Fruit fly (Drosophila melanogaster) whole organism, prepupa: ENCODE results near the gene ImpE3.

ENCODE experiments used
- Blimp-1 ChIP-seq: fragments of 200-800 bp; sonication (Bioruptor generic); optimal IDR thresholded peaks from 3 replicates; lab custom pipeline; 2017; ENCODE audit warnings: missing biosample characterization, missing genetic modification characterization, mild to moderate bottlenecking, moderate library complexity, missing genetic modification reagents
- CG11902 ChIP-seq: fragments of 200-800 bp; sonication (Bioruptor generic); optimal IDR thresholded peaks from 3 replicates; lab custom pipeline; 2016; ENCODE audit warnings: missing biosample characterization, missing genetic modification characterization
- CG15336 ChIP-seq: fragments of 200-800 bp; sonication (Bioruptor generic); IDR thresholded peaks from 2 replicates; pipeline ENCODE4 v1.3.6; 2022; ENCODE audit warnings: missing biosample characterization, missing genetic modification characterization
- CG1621 ChIP-seq: fragments of 200-800 bp; sonication (Bioruptor generic); optimal IDR thresholded peaks from 3 replicates; lab custom pipeline; 2018; ENCODE audit warnings: missing biosample characterization, mild to moderate bottlenecking, missing genetic modification characterization
- CG16779 ChIP-seq: fragments of 200-800 bp; sonication (Bioruptor generic); optimal IDR thresholded peaks from 3 replicates; lab custom pipeline; 2017; ENCODE audit warnings: missing biosample characterization, mild to moderate bottlenecking, missing genetic modification characterization
- CG31627 ChIP-seq: fragments of 200-800 bp; sonication (Bioruptor generic); optimal IDR thresholded peaks from 3 replicates; lab custom pipeline; 2016; ENCODE audit warnings: missing biosample characterization, missing genetic modification characterization
- CG34406 ChIP-seq: fragments of 200-800 bp; sonication (Bioruptor generic); optimal IDR thresholded peaks from 3 replicates; lab custom pipeline; 2016; ENCODE audit warnings: missing biosample characterization, missing genetic modification characterization
- CG4318 ChIP-seq: fragments of 200-800 bp; sonication (Bioruptor generic); optimal IDR thresholded peaks from 3 replicates; lab custom pipeline; 2017; ENCODE audit warnings: missing biosample characterization, mild to moderate bottlenecking, missing genetic modification characterization
- CG6163 ChIP-seq: fragments of 200-800 bp; sonication (Bioruptor generic); IDR thresholded peaks from 3 replicates; pipeline ENCODE4 v1.3.6; 2022; ENCODE audit warnings: missing biosample characterization, missing genetic modification characterization
- CG6276 ChIP-seq: fragments of 200-800 bp; sonication (Bioruptor generic); optimal IDR thresholded peaks from 2 replicates; lab custom pipeline; 2017; ENCODE audit warnings: missing biosample characterization, mild to moderate bottlenecking, missing genetic modification characterization
- CG6808 ChIP-seq: fragments of 200-800 bp; sonication (Bioruptor generic); optimal IDR thresholded peaks from 3 replicates; lab custom pipeline; 2017; ENCODE audit warnings: missing biosample characterization, missing genetic modification characterization, mild to moderate bottlenecking, moderate library complexity, missing genetic modification reagents
- CG6854 ChIP-seq: fragments of 200-800 bp; sonication (Bioruptor generic); optimal IDR thresholded peaks from 2 replicates; lab custom pipeline; 2017; ENCODE audit warnings: missing biosample characterization, mild to moderate bottlenecking, missing genetic modification characterization
- CG7368 ChIP-seq: fragments of 200-800 bp; sonication (Bioruptor generic); optimal IDR thresholded peaks from 3 replicates; lab custom pipeline; 2016; ENCODE audit warnings: missing biosample characterization, missing genetic modification characterization
- CG8119 ChIP-seq: fragments of 200-800 bp; sonication (Bioruptor generic); IDR thresholded peaks from 3 replicates; pipeline ENCODE4 v1.3.6; 2022; ENCODE audit warnings: missing biosample characterization, missing genetic modification characterization
- CG8319 ChIP-seq: fragments of 200-800 bp; sonication (Bioruptor generic); optimal IDR thresholded peaks from 3 replicates; lab custom pipeline; 2016; ENCODE audit warnings: missing biosample characterization, missing genetic modification characterization
- CG8632 ChIP-seq: fragments of 200-800 bp; sonication (Bioruptor generic); optimal IDR thresholded peaks from 3 replicates; lab custom pipeline; 2016; ENCODE audit warnings: missing biosample characterization, missing genetic modification characterization
- CG9139 ChIP-seq: fragments of 200-800 bp; sonication (Bioruptor generic); optimal IDR thresholded peaks from 3 replicates; lab custom pipeline; 2017; ENCODE audit warnings: missing biosample characterization, mild to moderate bottlenecking, missing genetic modification characterization
- Eip75B ChIP-seq: fragments of 200-800 bp; sonication (Bioruptor generic); optimal IDR thresholded peaks from 3 replicates; lab custom pipeline; 2016; ENCODE audit warnings: missing biosample characterization, missing genetic modification characterization
- Eip78C ChIP-seq: fragments of 200-800 bp; sonication (Bioruptor generic); peaks from one replicate; lab custom pipeline; 2016; ENCODE audit warnings: missing biosample characterization, missing genetic modification characterization
- Eip93F ChIP-seq: fragments of 200-800 bp; sonication (Bioruptor generic); optimal IDR thresholded peaks from 2 replicates; lab custom pipeline; 2016; ENCODE audit warnings: missing biosample characterization, mild to moderate bottlenecking, missing genetic modification characterization
- Ets96B ChIP-seq: fragments of 200-800 bp; optimal IDR thresholded peaks from 2 replicates; lab custom pipeline; 2019; ENCODE audit warnings: missing biosample characterization, mild to moderate bottlenecking, missing genetic modification characterization, moderate library complexity
- Gug ChIP-seq: fragments of 200-800 bp; sonication (Bioruptor generic); IDR thresholded peaks from 2 replicates; pipeline ENCODE4 v1.3.6; 2022; ENCODE audit warnings: missing biosample characterization, missing genetic modification characterization
- Hr38 ChIP-seq: sonication (Bioruptor generic); optimal IDR thresholded peaks from 2 replicates; lab custom pipeline; 2016; ENCODE audit warnings: missing biosample characterization, missing genetic modification characterization
- Hr39 ChIP-seq: fragments of 200-800 bp; sonication (Bioruptor generic); optimal IDR thresholded peaks from 2 replicates; lab custom pipeline; 2016; ENCODE audit warnings: missing biosample characterization, missing genetic modification characterization
- Hr4 ChIP-seq: fragments of 200-800 bp; sonication (Bioruptor generic); optimal IDR thresholded peaks from 3 replicates; lab custom pipeline; 2016; ENCODE audit warnings: missing biosample characterization, missing genetic modification characterization
- Lpt ChIP-seq: fragments of 200-800 bp; sonication (Bioruptor generic); optimal IDR thresholded peaks from 3 replicates; lab custom pipeline; 2016; ENCODE audit warnings: missing biosample characterization, missing genetic modification characterization
- OdsH ChIP-seq: fragments of 200-800 bp; sonication (Bioruptor generic); optimal IDR thresholded peaks from 3 replicates; lab custom pipeline; 2016; ENCODE audit warnings: missing biosample characterization, missing genetic modification characterization
- Sox14 ChIP-seq: fragments of 200-800 bp; sonication (Bioruptor generic); optimal IDR thresholded peaks from 3 replicates; lab custom pipeline; 2016; ENCODE audit warnings: missing biosample characterization, missing genetic modification characterization
- Sox15 ChIP-seq: fragments of 200-800 bp; sonication (Bioruptor generic); optimal IDR thresholded peaks from 3 replicates; lab custom pipeline; 2016; ENCODE audit warnings: missing biosample characterization, missing genetic modification characterization
- achi ChIP-seq: fragments of 200-800 bp; sonication (Bioruptor generic); optimal IDR thresholded peaks from 3 replicates; lab custom pipeline; 2016; ENCODE audit warnings: missing biosample characterization, missing genetic modification characterization
- acj6 ChIP-seq: fragments of 200-800 bp; sonication (Bioruptor generic); optimal IDR thresholded peaks from 3 replicates; lab custom pipeline; 2016; ENCODE audit warnings: missing biosample characterization, missing genetic modification characterization
- dsx ChIP-seq: fragments of 200-800 bp; optimal IDR thresholded peaks from 3 replicates; lab custom pipeline; 2019; ENCODE audit warnings: missing biosample characterization, mild to moderate bottlenecking, missing genetic modification characterization, moderate library complexity; ENCODE audit not compliant: poor library complexity, severe bottlenecking
- eg ChIP-seq: fragments of 200-800 bp; sonication (Bioruptor generic); IDR thresholded peaks from 3 replicates; pipeline ENCODE4 v1.3.6; 2022; ENCODE audit warnings: missing biosample characterization, missing genetic modification characterization
- esn ChIP-seq: fragments of 200-800 bp; sonication (Bioruptor generic); optimal IDR thresholded peaks from 2 replicates; lab custom pipeline; 2016; ENCODE audit warnings: missing biosample characterization, mild to moderate bottlenecking, missing genetic modification characterization, moderate library complexity
- fd85E ChIP-seq: fragments of 200-800 bp; sonication (Bioruptor generic); optimal IDR thresholded peaks from 3 replicates; lab custom pipeline; 2016; ENCODE audit warnings: missing biosample characterization, missing genetic modification characterization
- fkh ChIP-seq: fragments of 200-800 bp; sonication (Bioruptor generic); optimal IDR thresholded peaks from 3 replicates; lab custom pipeline; 2017; ENCODE audit warnings: missing biosample characterization, mild to moderate bottlenecking, missing genetic modification characterization, moderate library complexity
- lz ChIP-seq: fragments of 200-800 bp; sonication (Bioruptor generic); optimal IDR thresholded peaks from 3 replicates; lab custom pipeline; 2016; ENCODE audit warnings: missing biosample characterization, missing genetic modification characterization
- pdm3 ChIP-seq: fragments of 200-800 bp; sonication (Bioruptor generic); optimal IDR thresholded peaks from 3 replicates; lab custom pipeline; 2016; ENCODE audit warnings: missing biosample characterization, missing genetic modification characterization
- salr ChIP-seq, 2 experiments: fragments of 200-800 bp; sonication (Bioruptor generic); optimal IDR thresholded peaks; 3 replicates each; lab custom pipeline; 2016 to 2018; ENCODE audit warnings: missing biosample characterization in 2 of 2, missing genetic modification characterization in 2 of 2, mild to moderate bottlenecking in 1 of 2
- svp ChIP-seq: fragments of 200-800 bp; sonication (Bioruptor generic); peaks from one replicate; lab custom pipeline; 2016; ENCODE audit warnings: missing biosample characterization, missing genetic modification characterization
- topi ChIP-seq: fragments of 200-800 bp; sonication (Bioruptor generic); optimal IDR thresholded peaks from 3 replicates; lab custom pipeline; 2016; ENCODE audit warnings: missing biosample characterization, missing genetic modification characterization
- vri ChIP-seq: fragments of 200-800 bp; sonication (Bioruptor generic); optimal IDR thresholded peaks from 3 replicates; lab custom pipeline; 2016; ENCODE audit warnings: missing biosample characterization, mild to moderate bottlenecking, missing genetic modification characterization

Gene ImpE3

dm6 chr3R:8009080-8009620, 20.2 kb downstream of the ImpE3 start, which contains the start of the genes CG11052 and CG3223:
Gene CG11052 (minus strand): TSS chr3R:8009297.
Gene CG3223 (plus strand): TSS chr3R:8009400.
- TF ChIP-seq Eip78C (GFP tag; lab: Kevin White, UChicago) (peak; percentile 46), eg (GFP tag; lab: Robert Waterston, UW) (no peak), esn (peak; percentile 43), CG6854 (GFP tag; lab: Kevin White, UChicago) (no peak), Sox14 (GFP tag; lab: Kevin White, UChicago) (peak; percentile 46), svp (GFP tag; lab: Kevin White, UChicago) (peak; percentile 81)

- TF ChIP-seq vri (GFP tag; lab: Kevin White, UChicago) (no peak), Eip78C (GFP tag; lab: Kevin White, UChicago) (peak; percentile 74), CG6854 (GFP tag; lab: Kevin White, UChicago) (no peak), fd85E (GFP tag; lab: Kevin White, UChicago) (no peak), svp (GFP tag; lab: Kevin White, UChicago) (peak; percentile 76), salr (GFP tag; optimal IDR thresholded peaks at IDR 0.05; lab: Kevin White, UChicago) (no peak), esn (peak; percentile 40), pdm3 (GFP tag; lab: Kevin White, UChicago) (no peak), CG4318 (GFP tag; lab: Kevin White, UChicago) (no peak), CG6808 (no peak), Hr4 (GFP tag; lab: Kevin White, UChicago) (no peak), CG15336 (0 out of 2 replicates have a peak, but pooled peaks have one; percentile 4)
Measured at dm6 chr3R:8007595-8008255, 21.6 kb downstream of the ImpE3 start, which contains the start of gene CG2767. Gene CG2767 (minus strand): TSS chr3R:8008110.

DNA sequence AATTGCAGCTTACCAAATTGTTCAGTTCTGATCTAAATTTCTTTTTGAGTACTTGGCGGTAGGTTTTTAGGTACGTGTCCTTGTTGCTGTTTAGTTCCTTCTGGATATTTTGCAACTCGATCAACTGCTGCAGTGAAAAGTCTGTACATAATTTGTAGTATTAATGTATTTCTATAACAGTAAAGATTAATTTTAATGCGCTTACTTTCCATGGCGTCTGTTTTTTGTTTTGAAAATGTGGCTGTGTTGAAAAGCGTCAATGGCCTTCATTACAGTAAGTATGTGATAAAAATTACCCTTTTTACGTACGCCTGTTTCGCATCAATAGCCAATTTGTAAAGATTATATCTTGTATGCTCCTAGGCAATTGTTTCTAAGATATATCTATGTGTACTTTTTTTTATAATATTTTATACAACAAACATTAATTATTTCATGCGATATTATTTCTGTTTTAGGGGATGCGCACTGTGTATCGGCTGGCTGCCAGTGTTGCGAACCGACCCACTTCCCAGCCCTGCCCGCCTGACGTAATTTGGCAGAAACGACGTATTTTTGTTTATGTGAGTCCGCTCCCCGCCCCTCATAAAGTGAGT, 28.2 kb downstream of the ImpE3 start, which contains the start of the genes Kmn2 and CG2698:
Gene Kmn2, minus strand, starts transcription at position 236 of the 596 bp plus-strand sequence.
Gene CG2698, plus strand, starts transcription at position 489 of the 596 bp plus-strand sequence.
- TF ChIP-seq Eip78C (GFP tag; lab: Kevin White, UChicago), result peak; percentile 98
- peak; percentile 94 for TF ChIP-seq Sox15
- peak; percentile 86 for TF ChIP-seq Eip93F (GFP tag; lab: Kevin White, UChicago)
- peak; percentile 88 for TF ChIP-seq Lpt (GFP tag; lab: Kevin White, UChicago)
- TF ChIP-seq CG8319 (GFP tag; lab: Kevin White, UChicago), result peak; percentile 95
- TF ChIP-seq lz (GFP tag; lab: Kevin White, UChicago), result peak; percentile 96
- peak; percentile 96 for TF ChIP-seq Ets96B (tag; lab: Kevin White, UChicago)
- TF ChIP-seq CG34406, result peak; percentile 96
- no peak for TF ChIP-seq fkh (GFP tag; lab: Kevin White, UChicago)
- peak; percentile 91 for TF ChIP-seq CG4318 (GFP tag; lab: Kevin White, UChicago)
- TF ChIP-seq CG31627 (GFP tag; lab: Kevin White, UChicago), result peak; percentile 95
- peak; percentile 97 for TF ChIP-seq OdsH
- TF ChIP-seq topi (GFP tag; lab: Kevin White, UChicago), result peak; percentile 96
- TF ChIP-seq esn, result peak; percentile 97
- peak; percentile 97 for TF ChIP-seq eg (GFP tag; lab: Robert Waterston, UW)
- peak; percentile 92 for TF ChIP-seq CG6276 (GFP tag; lab: Kevin White, UChicago)
- peak; percentile 94 for TF ChIP-seq Sox14 (GFP tag; lab: Kevin White, UChicago)
- TF ChIP-seq Hr38 (GFP tag; lab: Kevin White, UChicago), result no peak
- peak; percentile 93 for TF ChIP-seq CG6854 (GFP tag; lab: Kevin White, UChicago)
- TF ChIP-seq Blimp-1 (GFP tag; lab: Kevin White, UChicago), result peak; percentile 90
- TF ChIP-seq CG7368, result peak; percentile 94
- peak; percentile 98 for TF ChIP-seq CG6163 (GFP tag; lab: Robert Waterston, UW)
- peak; percentile 94 for TF ChIP-seq Eip75B
- TF ChIP-seq CG8119, result peak; percentile 97
- TF ChIP-seq svp (GFP tag; lab: Kevin White, UChicago), result peak; percentile 98
- peak; percentile 89 for TF ChIP-seq CG9139
- TF ChIP-seq dsx (GFP tag; lab: Kevin White, UChicago), result peak; percentile 88
- peak; percentile 89 for TF ChIP-seq CG16779 (tag; lab: Kevin White, UChicago)
- peak; percentile 95 for TF ChIP-seq Gug
- TF ChIP-seq CG11902 (GFP tag; lab: Kevin White, UChicago), result peak; percentile 96
- TF ChIP-seq pdm3 (GFP tag; lab: Kevin White, UChicago), result peak; percentile 94
- TF ChIP-seq CG15336, result peak; percentile 97
- TF ChIP-seq CG8632 (GFP tag; lab: Kevin White, UChicago), result peak; percentile 97
- TF ChIP-seq salr (GFP tag; optimal IDR thresholded peaks at IDR 0.05; lab: Kevin White, UChicago), result peak; percentile 87 to 91
- peak; percentile 91 for TF ChIP-seq CG1621 (tag; lab: Kevin White, UChicago)
- TF ChIP-seq acj6 (GFP tag; lab: Kevin White, UChicago), result peak; percentile 97
- peak; percentile 88 for TF ChIP-seq fd85E (GFP tag; lab: Kevin White, UChicago)
- peak; percentile 95 for TF ChIP-seq Hr4 (GFP tag; lab: Kevin White, UChicago)
- peak; percentile 93 for TF ChIP-seq Hr39 (GFP tag; lab: Kevin White, UChicago)
- peak; percentile 96 for TF ChIP-seq achi (GFP tag; lab: Kevin White, UChicago)
